Worm (Caenorhabditis elegans) whole organism, late embryonic: ENCODE measurements around the gene acr-14.

Experiments used
- ama-1 ChIP-seq: fragments of 150-350 bp; optimal IDR thresholded peaks from 2 replicates; lab custom pipeline; 2014
- eyg-1 ChIP-seq: sonication (generic microtip); optimal IDR thresholded peaks from 2 replicates; lab custom pipeline; 2016; ENCODE audit warnings: missing genotype, missing genetic modification characterization, missing compliant biosample characterization
- fax-1 ChIP-seq: sonication (generic microtip); optimal IDR thresholded peaks from 2 replicates; lab custom pipeline; 2016; ENCODE audit warnings: missing genotype, missing genetic modification characterization, missing compliant biosample characterization
- hlh-15 ChIP-seq: sonication (generic microtip); optimal IDR thresholded peaks from 2 replicates; lab custom pipeline; 2016; ENCODE audit warnings: missing genetic modification characterization, missing compliant biosample characterization
- lin-11 ChIP-seq: fragments of 200-800 bp; sonication (Bioruptor generic); optimal IDR thresholded peaks from 2 replicates; lab custom pipeline; 2018; ENCODE audit warnings: mild to moderate bottlenecking, missing genetic modification characterization, missing compliant biosample characterization
- ref-2 ChIP-seq: sonication (generic microtip); optimal IDR thresholded peaks from 2 replicates; lab custom pipeline; 2016; ENCODE audit warnings: missing genetic modification characterization, missing compliant biosample characterization
- rnt-1 ChIP-seq: sonication (generic microtip); optimal IDR thresholded peaks from 2 replicates; lab custom pipeline; 2016; ENCODE audit warnings: missing genetic modification characterization, missing compliant biosample characterization
- unc-86 ChIP-seq: sonication (generic microtip); optimal IDR thresholded peaks from 2 replicates; lab custom pipeline; 2016; ENCODE audit warnings: missing genetic modification characterization, missing compliant biosample characterization

DNA sequence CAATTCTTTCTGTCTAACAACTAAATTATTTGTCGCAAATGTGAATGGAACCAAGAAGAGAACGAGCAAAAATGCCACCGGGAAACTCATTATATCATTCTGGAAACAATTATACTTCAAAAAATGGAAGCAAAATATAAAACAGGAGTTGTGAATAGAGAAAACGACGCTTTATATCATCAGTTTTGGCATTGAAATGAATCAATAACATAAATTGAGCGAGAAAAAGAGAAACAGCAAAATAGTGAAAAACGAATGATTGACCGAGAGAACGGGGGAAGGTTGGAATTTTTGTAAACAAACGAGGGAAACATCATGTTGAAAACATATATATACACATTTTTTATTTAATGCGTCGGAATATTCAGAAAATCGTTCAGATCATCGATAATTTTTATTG is 40.2 kb downstream of the acr-14 start, which contains the start of gene ctns-1:
- TF ChIP-seq eyg-1 (tag; lab: Kevin White, UChicago) (no peak), ref-2 (tag; lab: Kevin White, UChicago) (no peak), unc-86 (tag; lab: Kevin White, UChicago) (no peak), rnt-1 (tag; lab: Kevin White, UChicago) (no peak), fax-1 (tag; lab: Kevin White, UChicago) (no peak), hlh-15 (tag; lab: Kevin White, UChicago) (no peak), lin-11 (tag; lab: Kevin White, UChicago) (no peak), ama-1 (lab: Kevin White, UChicago) (no peak)
